In the genomic region with DNA sequence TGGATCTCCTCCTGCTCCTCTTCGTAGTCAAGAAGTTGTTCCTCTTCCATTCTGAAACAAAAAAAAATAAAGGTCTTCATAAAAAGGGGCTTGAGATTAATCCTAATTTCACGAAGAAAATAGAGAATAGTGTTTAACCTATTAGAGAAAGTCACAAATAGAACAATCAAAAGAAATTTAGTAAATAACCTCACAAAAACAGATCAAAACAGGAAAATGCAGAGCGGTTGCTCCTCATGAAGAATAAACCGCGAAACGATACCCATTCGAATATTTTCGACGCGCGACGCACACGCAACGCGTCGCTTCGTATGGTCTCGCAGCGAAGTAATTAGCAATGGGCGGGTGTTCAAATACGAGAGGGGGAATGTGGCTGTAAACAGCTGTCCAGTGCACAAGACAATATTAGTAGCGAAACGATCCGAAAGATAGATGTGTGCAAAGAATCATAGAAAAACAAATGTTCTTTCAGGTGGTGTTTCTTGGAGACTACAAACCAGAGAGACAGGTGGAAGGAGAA, we compare ENCODE assay signal across 1 worm cellular context.
TF ChIP-seq lines count a peak whose summit lies in the region.

A gene (minus strand): TSS at position 51 of the 520 bp plus-strand sequence.

TF ChIP-seq in whole organism, L4 larva, 104 proteins besides CTCF, POLR2A, EP300 and RAD21 (continued from another document):
- TF ChIP-seq unc-130 (GFP tag; optimal IDR thresholded peaks at IDR 0.05; lab: Kevin White, UChicago): peak; percentile 60
- TF ChIP-seq mdl-1 (tag; optimal IDR thresholded peaks at IDR 0.05; lab: Kevin White, UChicago): peak in 1 of 2 experiments; percentile 65
- TF ChIP-seq ceh-44 (GFP tag; IDR thresholded peaks at IDR 0.05; lab: Robert Waterston, UW): no peak
- TF ChIP-seq nhr-48 (tag; optimal IDR thresholded peaks at IDR 0.05; lab: Kevin White, UChicago): no peak
- TF ChIP-seq dmd-8 (GFP tag; IDR thresholded peaks at IDR 0.05; lab: Robert Waterston, UW): no peak
- TF ChIP-seq fkh-10 (GFP tag; optimal IDR thresholded peaks at IDR 0.05; lab: Kevin White, UChicago): no peak
- no peak for TF ChIP-seq ceh-28 (tag; optimal IDR thresholded peaks at IDR 0.05; lab: Kevin White, UChicago)
- no peak for TF ChIP-seq D1046.2 (GFP tag; IDR thresholded peaks at IDR 0.05; lab: Robert Waterston, UW)
- TF ChIP-seq nhr-42 (GFP tag; IDR thresholded peaks at IDR 0.05; lab: Robert Waterston, UW): no peak
- no peak for TF ChIP-seq lir-3 (tag; optimal IDR thresholded peaks at IDR 0.05; lab: Kevin White, UChicago)
- TF ChIP-seq F44E2.7 (GFP tag; IDR thresholded peaks at IDR 0.05; lab: Robert Waterston, UW): no peak
- no peak for TF ChIP-seq ceh-82 (tag; optimal IDR thresholded peaks at IDR 0.05; lab: Kevin White, UChicago)
- TF ChIP-seq ZK337.2 (GFP tag; IDR thresholded peaks at IDR 0.05; lab: Robert Waterston, UW): no peak
- TF ChIP-seq gei-8 (GFP tag; optimal IDR thresholded peaks at IDR 0.05; lab: Kevin White, UChicago): no peak
- no peak for TF ChIP-seq mep-1 (tag; optimal IDR thresholded peaks at IDR 0.05; lab: Kevin White, UChicago)
- no peak for TF ChIP-seq Y75B8A.6 (GFP tag; IDR thresholded peaks at IDR 0.05; lab: Robert Waterston, UW)
- TF ChIP-seq saeg-2 (GFP tag; IDR thresholded peaks at IDR 0.05; lab: Robert Waterston, UW): no peak
- no peak for TF ChIP-seq ZK546.5 (tag; optimal IDR thresholded peaks at IDR 0.05; lab: Kevin White, UChicago)
- TF ChIP-seq aha-1 (tag; lab: Kevin White, UChicago): peak; percentile 98
- peak; percentile 68 for TF ChIP-seq lin-39 (tag; optimal IDR thresholded peaks at IDR 0.05; lab: Kevin White, UChicago)
- peak; percentile 36 for TF ChIP-seq ces-1 (GFP tag; optimal IDR thresholded peaks at IDR 0.05; lab: Kevin White, UChicago)
- TF ChIP-seq ceh-20 (GFP tag; IDR thresholded peaks at IDR 0.05; lab: Robert Waterston, UW): peak; percentile 50; the same call in 1 of the 2 replicates
- no peak for TF ChIP-seq zip-2 (tag; optimal IDR thresholded peaks at IDR 0.05; lab: Kevin White, UChicago)
- TF ChIP-seq ama-1 (optimal IDR thresholded peaks at IDR 0.05; lab: Kevin White, UChicago): peak; percentile 38
- peak; percentile 30 for TF ChIP-seq nhr-28 (tag; optimal IDR thresholded peaks at IDR 0.05; lab: Kevin White, UChicago)
- TF ChIP-seq nhr-10 (tag; optimal IDR thresholded peaks at IDR 0.05; lab: Kevin White, UChicago): no peak
- no peak for TF ChIP-seq F37D6.2 (tag; optimal IDR thresholded peaks at IDR 0.05; lab: Kevin White, UChicago)
- no peak for TF ChIP-seq lim-7 (GFP tag; IDR thresholded peaks at IDR 0.05; lab: Robert Waterston, UW)
- TF ChIP-seq F26F4.8 (GFP tag; conservative IDR thresholded peaks at IDR 0.05; lab: Robert Waterston, UW): no peak
- no peak for TF ChIP-seq zag-1 (tag; optimal IDR thresholded peaks at IDR 0.05; lab: Kevin White, UChicago)
- TF ChIP-seq ceh-32 (tag; optimal IDR thresholded peaks at IDR 0.05; lab: Kevin White, UChicago; ENCODE audit: poor library complexity): no peak
- TF ChIP-seq nhr-111 (GFP tag; optimal IDR thresholded peaks at IDR 0.05; lab: Kevin White, UChicago): no peak
- TF ChIP-seq dpl-1 (GFP tag; optimal IDR thresholded peaks at IDR 0.05; lab: Kevin White, UChicago): peak; percentile 91
- TF ChIP-seq rbr-2 (tag; optimal IDR thresholded peaks at IDR 0.05; lab: Kevin White, UChicago): peak; percentile 63
- TF ChIP-seq ztf-11 (tag; optimal IDR thresholded peaks at IDR 0.05; lab: Kevin White, UChicago): no peak
- TF ChIP-seq hmg-1.1 (GFP tag; IDR thresholded peaks at IDR 0.05; lab: Robert Waterston, UW): peak; percentile 69
- TF ChIP-seq lin-1 (GFP tag; IDR thresholded peaks at IDR 0.05; lab: Robert Waterston, UW): 0 out of 2 replicates have a peak, but pooled peaks have one; percentile 36
- no peak for TF ChIP-seq attf-4 (tag; optimal IDR thresholded peaks at IDR 0.05; lab: Kevin White, UChicago)
- TF ChIP-seq snpc-4 (tag; optimal IDR thresholded peaks at IDR 0.05; lab: Kevin White, UChicago): no peak
- no peak for TF ChIP-seq lin-29 (GFP tag; IDR thresholded peaks at IDR 0.05; lab: Robert Waterston, UW)
- TF ChIP-seq tag-97 (GFP tag; IDR thresholded peaks at IDR 0.05; lab: Robert Waterston, UW): no peak
- no peak for TF ChIP-seq spr-1 (tag; optimal IDR thresholded peaks at IDR 0.05; lab: Kevin White, UChicago)
- no peak for TF ChIP-seq T26A8.4 (GFP tag; IDR thresholded peaks at IDR 0.05; lab: Robert Waterston, UW)
- no peak for TF ChIP-seq duxl-1 (tag; optimal IDR thresholded peaks at IDR 0.05; lab: Kevin White, UChicago; ENCODE audit: poor library complexity)
- TF ChIP-seq zfp-2 (tag; optimal IDR thresholded peaks at IDR 0.05; lab: Kevin White, UChicago): peak; percentile 2
- peak; percentile 22 for TF ChIP-seq mxl-3 (GFP tag; optimal IDR thresholded peaks at IDR 0.05; lab: Kevin White, UChicago)
- no peak for TF ChIP-seq set-16 (GFP tag; IDR thresholded peaks at IDR 0.05; lab: Robert Waterston, UW)
- no peak for TF ChIP-seq arid-1 (GFP tag; conservative IDR thresholded peaks at IDR 0.05; lab: Robert Waterston, UW)
- TF ChIP-seq unc-62 (GFP tag; optimal IDR thresholded peaks at IDR 0.05 in 1 of 2; lab: Kevin White, UChicago): peak in 1 of 2 experiments; percentile 88
- no peak for TF ChIP-seq unc-62 (tag; optimal IDR thresholded peaks at IDR 0.05; lab: Kevin White, UChicago)
- TF ChIP-seq nhr-76 (tag; optimal IDR thresholded peaks at IDR 0.05; lab: Kevin White, UChicago): no peak
- TF ChIP-seq daf-12 (tag; optimal IDR thresholded peaks at IDR 0.05; lab: Kevin White, UChicago): no peak
